Worm (Caenorhabditis elegans) whole organism, young adult: ENCODE measurements around the gene F47D12.3.

ENCODE experiments used
- F57C9.4 ChIP-seq: sonication (generic microtip); optimal IDR thresholded peaks from 2 replicates; lab custom pipeline; 2017; ENCODE audit warnings: mild to moderate bottlenecking, missing genetic modification characterization, missing compliant biosample characterization
- akir-1 ChIP-seq: fragments of 200-800 bp; sonication (Bioruptor generic); optimal IDR thresholded peaks from 2 replicates; lab custom pipeline; 2018; ENCODE audit warnings: mild to moderate bottlenecking, missing genetic modification characterization, moderate library complexity, missing compliant biosample characterization
- let-526 ChIP-seq: fragments of 200-800 bp; sonication (Bioruptor generic); IDR thresholded peaks from 2 replicates; pipeline ENCODE4 v1.3.6; 2022; ENCODE audit warnings: missing genetic modification reagents, missing genetic modification characterization, missing compliant biosample characterization
- snpc-1.1 ChIP-seq: sonication (generic microtip); optimal IDR thresholded peaks from 2 replicates; lab custom pipeline; 2017; ENCODE audit warnings: missing genetic modification characterization, mild to moderate bottlenecking, missing compliant biosample characterization, antibody characterized with exemption, moderate library complexity, missing genotype, missing genetic modification reagents; ENCODE audit not compliant: insufficient read depth
- snpc-4 ChIP-seq, 5 experiments: fragments of 150-350 bp in 1 of 5; sonication (generic microtip) in 4 of 5; optimal IDR thresholded peaks; 2 replicates each; lab custom pipeline; 2014 to 2018; ENCODE audit warnings: missing genetic modification characterization in 5 of 5, missing biosample characterization in 3 of 5, antibody characterized with exemption in 2 of 5, mild to moderate bottlenecking in 2 of 5, missing compliant biosample characterization in 2 of 5, missing genotype in 2 of 5, moderate library complexity in 2 of 5, missing genetic modification reagents in 1 of 5
- unc-130 ChIP-seq: sonication (generic microtip); optimal IDR thresholded peaks from 2 replicates; lab custom pipeline; 2016; ENCODE audit warnings: missing genetic modification reagents, missing genetic modification characterization, missing compliant biosample characterization
- ztf-6 ChIP-seq: fragments of 200-800 bp; sonication (Bioruptor generic); IDR thresholded peaks from 2 replicates; pipeline ENCODE4 v1.3.6; 2022; ENCODE audit warnings: missing genetic modification reagents, missing genetic modification characterization, missing compliant biosample characterization

- TF ChIP-seq snpc-1.1 (tag; lab: Kevin White, UChicago) (no peak), let-526 (GFP tag; lab: Robert Waterston, UW) (no peak), akir-1 (no peak), unc-130 (no peak), snpc-4 (GFP tag; optimal IDR thresholded peaks at IDR 0.05; lab: Kevin White, UChicago) (no peak), snpc-4 (tag; optimal IDR thresholded peaks at IDR 0.05; lab: Kevin White, UChicago) (no peak), F57C9.4 (tag; lab: Kevin White, UChicago) (no peak), ztf-6 (GFP tag; lab: Robert Waterston, UW) (no peak)
Measured at ce11 chrIII:6300297-6300696, 2.0 kb downstream of the F47D12.3 start.
